Worm (Caenorhabditis elegans) whole organism, L2 larva: ENCODE measurements around the gene srj-37.

Experiments
- C34F6.9 ChIP-seq: fragments of 150-350 bp; optimal IDR thresholded peaks from 2 replicates; lab custom pipeline; 2014; ENCODE audit warnings: missing biosample characterization, missing genetic modification characterization
- F13H6.1 ChIP-seq: sonication (generic microtip); optimal IDR thresholded peaks from 2 replicates; lab custom pipeline; 2016; ENCODE audit warnings: missing genetic modification characterization, missing compliant biosample characterization
- R02D3.7 ChIP-seq: fragments of 150-350 bp; optimal IDR thresholded peaks from 2 replicates; lab custom pipeline; 2014; ENCODE audit warnings: missing biosample characterization, missing genetic modification characterization
- Y55F3AM.14 ChIP-seq: fragments of 200-800 bp; sonication (Bioruptor generic); optimal IDR thresholded peaks from 2 replicates; lab custom pipeline; 2018; ENCODE audit warnings: mild to moderate bottlenecking, missing genetic modification characterization, missing compliant biosample characterization
- ZK546.5 ChIP-seq: sonication (generic microtip); optimal IDR thresholded peaks from 2 replicates; lab custom pipeline; 2017; ENCODE audit warnings: missing biosample characterization, missing genetic modification characterization
- alr-1 ChIP-seq: fragments of 150-350 bp; optimal IDR thresholded peaks from 2 replicates; lab custom pipeline; 2014; ENCODE audit warnings: missing biosample characterization, missing genetic modification characterization
- aly-2 ChIP-seq: fragments of 150-350 bp; optimal IDR thresholded peaks from 2 replicates; lab custom pipeline; 2014; ENCODE audit warnings: missing biosample characterization, missing genetic modification characterization
- ama-1 ChIP-seq: fragments of 150-350 bp; optimal IDR thresholded peaks from 2 replicates; lab custom pipeline; 2018; ENCODE audit warnings: inconsistent platforms
- blmp-1 ChIP-seq: sonication (generic microtip); optimal IDR thresholded peaks from 2 replicates; lab custom pipeline; 2017; ENCODE audit warnings: missing genetic modification characterization, mild to moderate bottlenecking, missing compliant biosample characterization, antibody characterized with exemption, moderate library complexity; ENCODE audit not compliant: insufficient read depth
- ceh-16 ChIP-seq: fragments of 150-350 bp; optimal IDR thresholded peaks from 2 replicates; lab custom pipeline; 2014; ENCODE audit warnings: missing biosample characterization, missing genetic modification characterization
- ceh-82 ChIP-seq: fragments of 150-350 bp; optimal IDR thresholded peaks from 2 replicates; lab custom pipeline; 2014; ENCODE audit warnings: missing biosample characterization, missing genetic modification characterization
- crh-2 ChIP-seq: sonication (generic microtip); optimal IDR thresholded peaks from 2 replicates; lab custom pipeline; 2017; ENCODE audit warnings: missing biosample characterization, missing genetic modification characterization
- dmd-4 ChIP-seq: sonication (generic microtip); optimal IDR thresholded peaks from 2 replicates; lab custom pipeline; 2017; ENCODE audit warnings: missing biosample characterization, missing genetic modification characterization
- egl-27 ChIP-seq: sonication (generic microtip); optimal IDR thresholded peaks from 3 replicates; lab custom pipeline; 2017; ENCODE audit warnings: missing biosample characterization, missing genetic modification reagents, missing genetic modification characterization
- elt-1 ChIP-seq: fragments of 150-350 bp; optimal IDR thresholded peaks from 2 replicates; lab custom pipeline; 2014; ENCODE audit warnings: missing biosample characterization, missing genetic modification characterization
- elt-3 ChIP-seq: sonication (generic microtip); optimal IDR thresholded peaks from 2 replicates; lab custom pipeline; 2017; ENCODE audit warnings: missing biosample characterization, missing genetic modification characterization
- fos-1 ChIP-seq: fragments of 150-350 bp; optimal IDR thresholded peaks from 2 replicates; lab custom pipeline; 2014; ENCODE audit warnings: missing biosample characterization, missing genetic modification characterization
- gmeb-1 ChIP-seq: fragments of 150-350 bp; optimal IDR thresholded peaks from 2 replicates; lab custom pipeline; 2014; ENCODE audit warnings: missing biosample characterization, missing genetic modification characterization
- lin-11 ChIP-seq: fragments of 150-350 bp; sonication (generic microtip); optimal IDR thresholded peaks from 2 replicates; lab custom pipeline; 2014; ENCODE audit warnings: missing biosample characterization, missing genetic modification characterization, inconsistent platforms, mixed read lengths
- lin-13 ChIP-seq: fragments of 150-350 bp; optimal IDR thresholded peaks from 2 replicates; lab custom pipeline; 2014; ENCODE audit warnings: missing biosample characterization, missing genetic modification reagents, missing genetic modification characterization
- lin-39 ChIP-seq: fragments of 150-350 bp; optimal IDR thresholded peaks from 2 replicates; lab custom pipeline; 2014; ENCODE audit warnings: missing biosample characterization, missing genetic modification reagents, missing genetic modification characterization
- lsy-2 ChIP-seq, 2 experiments: fragments of 150-350 bp in 1 of 2; sonication (generic microtip) in 1 of 2; optimal IDR thresholded peaks; 2 replicates each; lab custom pipeline; 2014 to 2017; ENCODE audit warnings: missing biosample characterization in 2 of 2, missing genetic modification characterization in 2 of 2
- mab-5 ChIP-seq: fragments of 150-350 bp; optimal IDR thresholded peaks from 2 replicates; lab custom pipeline; 2014; ENCODE audit warnings: missing biosample characterization, missing genetic modification characterization
- mbf-1 ChIP-seq: sonication (generic microtip); optimal IDR thresholded peaks from 2 replicates; lab custom pipeline; 2017; ENCODE audit warnings: missing biosample characterization, missing genetic modification characterization
- mdl-1 ChIP-seq, 2 experiments: fragments of 150-350 bp in 1 of 2; sonication (generic microtip) in 1 of 2; optimal IDR thresholded peaks; 2 replicates each; lab custom pipeline; 2017; ENCODE audit warnings: missing biosample characterization in 2 of 2, missing genetic modification characterization in 2 of 2
- nhr-10 ChIP-seq: sonication (generic microtip); optimal IDR thresholded peaks from 2 replicates; lab custom pipeline; 2017; ENCODE audit warnings: missing biosample characterization, missing genetic modification characterization
- nhr-11 ChIP-seq: fragments of 150-350 bp; optimal IDR thresholded peaks from 2 replicates; lab custom pipeline; 2014; ENCODE audit warnings: missing biosample characterization, missing genetic modification characterization
- nhr-12 ChIP-seq: fragments of 150-350 bp; optimal IDR thresholded peaks from 2 replicates; lab custom pipeline; 2014; ENCODE audit warnings: missing biosample characterization, missing genetic modification characterization
- nhr-129 ChIP-seq: fragments of 150-350 bp; optimal IDR thresholded peaks from 2 replicates; lab custom pipeline; 2014; ENCODE audit warnings: missing biosample characterization, missing genetic modification characterization
- nhr-21 ChIP-seq: fragments of 150-350 bp; optimal IDR thresholded peaks from 2 replicates; lab custom pipeline; 2014; ENCODE audit warnings: missing biosample characterization, missing genetic modification characterization
- nhr-23 ChIP-seq: fragments of 150-350 bp; optimal IDR thresholded peaks from 2 replicates; lab custom pipeline; 2014; ENCODE audit warnings: missing biosample characterization, missing genetic modification reagents, missing genetic modification characterization
- nhr-237 ChIP-seq: fragments of 150-350 bp; optimal IDR thresholded peaks from 2 replicates; lab custom pipeline; 2014; ENCODE audit warnings: missing biosample characterization, missing genetic modification characterization
- nhr-25 ChIP-seq: fragments of 150-350 bp; sonication (generic microtip); optimal IDR thresholded peaks from 3 replicates; lab custom pipeline; 2014; ENCODE audit warnings: missing biosample characterization, missing genetic modification characterization
- nhr-6 ChIP-seq: fragments of 150-350 bp; optimal IDR thresholded peaks from 2 replicates; lab custom pipeline; 2014; ENCODE audit warnings: missing biosample characterization, missing genetic modification characterization
- nhr-77 ChIP-seq: fragments of 150-350 bp; optimal IDR thresholded peaks from 2 replicates; lab custom pipeline; 2014; ENCODE audit warnings: missing biosample characterization, missing genetic modification characterization
- peb-1 ChIP-seq: fragments of 150-350 bp; optimal IDR thresholded peaks from 2 replicates; lab custom pipeline; 2014; ENCODE audit warnings: missing biosample characterization, missing genetic modification characterization
- sem-4 ChIP-seq: fragments of 150-350 bp; optimal IDR thresholded peaks from 2 replicates; lab custom pipeline; 2014; ENCODE audit warnings: missing biosample characterization, missing genetic modification reagents, missing genetic modification characterization
- skn-1 ChIP-seq: sonication (generic microtip); optimal IDR thresholded peaks from 2 replicates; lab custom pipeline; 2017; ENCODE audit warnings: missing biosample characterization, missing genetic modification characterization
- sma-3 ChIP-seq: sonication (generic microtip); optimal IDR thresholded peaks from 2 replicates; lab custom pipeline; 2016; ENCODE audit warnings: missing genetic modification reagents, missing genetic modification characterization, missing compliant biosample characterization
- sma-9 ChIP-seq, 2 experiments: fragments of 150-350 bp in 1 of 2; sonication (generic microtip) in 1 of 2; optimal IDR thresholded peaks; 2 replicates each; lab custom pipeline; 2014 to 2016; ENCODE audit warnings: missing genetic modification characterization in 2 of 2, mild to moderate bottlenecking in 1 of 2, missing biosample characterization in 1 of 2, missing compliant biosample characterization in 1 of 2, missing genetic modification reagents in 1 of 2, moderate library complexity in 1 of 2
- snpc-4 ChIP-seq: fragments of 150-350 bp; optimal IDR thresholded peaks from 2 replicates; lab custom pipeline; 2014; ENCODE audit warnings: missing biosample characterization, missing genetic modification characterization
- unc-39 ChIP-seq: fragments of 150-350 bp; optimal IDR thresholded peaks from 2 replicates; lab custom pipeline; 2014; ENCODE audit warnings: missing biosample characterization, missing genetic modification characterization
- unc-55 ChIP-seq: fragments of 150-350 bp; sonication (generic microtip); optimal IDR thresholded peaks from 3 replicates; lab custom pipeline; 2014; ENCODE audit warnings: missing biosample characterization, missing genetic modification reagents, missing genetic modification characterization
- unc-62 ChIP-seq: fragments of 150-350 bp; optimal IDR thresholded peaks from 2 replicates; lab custom pipeline; 2014; ENCODE audit warnings: missing biosample characterization, missing genetic modification reagents, missing genetic modification characterization
- zag-1 ChIP-seq: fragments of 150-350 bp; optimal IDR thresholded peaks from 2 replicates; lab custom pipeline; 2014; ENCODE audit warnings: missing biosample characterization, missing genetic modification characterization
- ztf-1 ChIP-seq: fragments of 200-800 bp; sonication (Bioruptor generic); conservative IDR thresholded peaks from 2 replicates; pipeline ENCODE4 v1.3.6; 2022; ENCODE audit warnings: missing genetic modification characterization, missing compliant biosample characterization
- ztf-11 ChIP-seq: sonication (generic microtip); optimal IDR thresholded peaks from 2 replicates; lab custom pipeline; 2017; ENCODE audit warnings: missing biosample characterization, missing genetic modification characterization
- ztf-4 ChIP-seq: fragments of 150-350 bp; optimal IDR thresholded peaks from 2 replicates; lab custom pipeline; 2014; ENCODE audit warnings: missing biosample characterization, missing genetic modification characterization

Gene srj-37

DNA sequence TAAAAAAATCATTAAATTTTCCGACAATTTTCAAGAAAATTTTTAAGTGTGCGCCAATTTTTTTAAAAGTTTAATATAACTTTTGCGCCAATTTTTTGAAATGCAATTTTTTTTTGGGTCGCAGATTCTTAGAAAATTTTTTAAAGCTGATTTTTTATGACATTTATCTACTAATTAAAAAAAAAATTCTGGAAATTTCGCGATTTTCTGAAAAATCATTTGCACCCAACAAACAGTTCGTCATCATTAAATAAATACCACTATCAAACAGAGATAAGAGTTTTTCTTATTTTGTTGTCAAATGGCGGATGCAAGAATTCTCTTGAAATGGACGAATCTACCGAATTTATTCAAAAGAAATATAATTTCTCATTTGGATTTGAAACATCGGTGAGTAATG, 23.2 kb upstream of the srj-37 start, which contains the start of gene F48G7.13:
TSS of gene F48G7.13 (plus strand) at position 301 of the 400 bp plus-strand sequence.
- TF ChIP-seq fos-1 (tag; lab: Kevin White, UChicago) (peak; percentile 49), F13H6.1 (tag; lab: Kevin White, UChicago) (no peak), lin-13 (no peak), nhr-21 (tag; lab: Kevin White, UChicago) (no peak), zag-1 (tag; lab: Kevin White, UChicago) (no peak), sem-4 (tag; lab: Kevin White, UChicago) (no peak)

DNA sequence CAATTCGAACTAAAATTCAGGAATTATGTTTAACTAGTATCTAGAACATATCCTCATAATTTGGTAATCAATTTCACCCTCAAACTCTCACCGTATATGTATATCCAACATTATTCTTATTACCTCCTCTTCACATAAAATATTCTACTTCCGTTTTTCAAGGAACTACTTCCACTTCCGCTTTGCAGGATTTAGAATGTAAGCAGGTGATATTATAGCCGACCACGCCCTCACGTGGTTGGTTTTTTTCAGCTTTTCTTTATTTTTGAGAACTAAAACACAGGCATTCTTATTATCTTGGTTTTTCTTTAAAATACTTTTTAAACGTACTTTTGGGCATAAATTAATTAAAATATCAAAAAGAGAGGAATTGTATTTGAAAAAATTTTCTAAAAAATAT, 20.5 kb upstream of the srj-37 start:
- TF ChIP-seq sma-9 (GFP tag; optimal IDR thresholded peaks at IDR 0.05; lab: Kevin White, UChicago), result peak; percentile 15
- no peak for TF ChIP-seq sma-9 (tag; optimal IDR thresholded peaks at IDR 0.05; lab: Kevin White, UChicago)
- no peak for TF ChIP-seq unc-39 (tag; lab: Kevin White, UChicago)
- TF ChIP-seq C34F6.9 (tag; lab: Kevin White, UChicago), result peak; percentile 5
- peak in 1 of 2 experiments; percentile 29 for TF ChIP-seq lsy-2 (tag; optimal IDR thresholded peaks at IDR 0.05; lab: Kevin White, UChicago)
- TF ChIP-seq nhr-237 (tag; lab: Kevin White, UChicago), result no peak

DNA sequence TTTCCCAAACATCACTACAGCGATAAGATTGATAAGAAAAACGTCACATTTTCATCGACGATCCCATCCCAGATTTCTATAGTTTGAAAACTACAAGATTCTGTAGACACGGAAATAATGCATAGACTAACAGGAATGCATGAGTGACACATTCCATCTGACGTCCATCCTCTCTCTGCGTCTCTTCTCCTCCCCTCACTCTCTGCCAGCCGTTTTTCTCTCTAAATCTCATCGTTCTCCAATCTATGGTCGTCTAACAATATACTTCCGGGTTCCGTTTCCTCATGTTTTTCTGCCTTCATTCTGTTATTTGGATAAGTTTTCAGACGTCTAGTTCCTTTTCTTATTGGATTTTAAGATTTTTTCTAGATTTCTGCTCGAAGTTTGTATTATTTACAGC, 19.4 kb upstream of the srj-37 start, which contains the start of gene F48G7.4:
TSS of gene F48G7.4 (plus strand) at position 400 of the 400 bp plus-strand sequence.
- peak; percentile 51 for TF ChIP-seq sem-4 (tag; lab: Kevin White, UChicago)
- TF ChIP-seq fos-1 (tag; lab: Kevin White, UChicago), result peak; percentile 79
- no peak for TF ChIP-seq dmd-4 (tag; lab: Kevin White, UChicago)
- no peak for TF ChIP-seq elt-3 (tag; lab: Kevin White, UChicago)
- TF ChIP-seq ceh-16 (tag; lab: Kevin White, UChicago), result no peak
- TF ChIP-seq crh-2 (tag; lab: Kevin White, UChicago), result peak; percentile 67
- TF ChIP-seq aly-2, result no peak
- TF ChIP-seq nhr-12 (tag; lab: Kevin White, UChicago), result no peak
- no peak for TF ChIP-seq nhr-11 (tag; lab: Kevin White, UChicago)
- TF ChIP-seq elt-1 (tag; lab: Kevin White, UChicago), result no peak
- no peak for TF ChIP-seq nhr-10 (tag; lab: Kevin White, UChicago)
- TF ChIP-seq R02D3.7 (tag; lab: Kevin White, UChicago), result no peak
- TF ChIP-seq sma-9 (GFP tag; optimal IDR thresholded peaks at IDR 0.05; lab: Kevin White, UChicago), result peak; percentile 91
- TF ChIP-seq sma-9 (tag; optimal IDR thresholded peaks at IDR 0.05; lab: Kevin White, UChicago), result no peak
- peak; percentile 84 for TF ChIP-seq zag-1 (tag; lab: Kevin White, UChicago)
- TF ChIP-seq nhr-6, result peak; percentile 87
- TF ChIP-seq lsy-2 (tag; optimal IDR thresholded peaks at IDR 0.05; lab: Kevin White, UChicago), result peak in 1 of 2 experiments; percentile 83
- TF ChIP-seq peb-1 (tag; lab: Kevin White, UChicago), result no peak
- peak; percentile 44 for TF ChIP-seq lin-13
- TF ChIP-seq nhr-25 (tag; lab: Kevin White, UChicago), result peak; percentile 51
- TF ChIP-seq unc-39 (tag; lab: Kevin White, UChicago), result no peak
- TF ChIP-seq nhr-129 (tag; lab: Kevin White, UChicago), result peak; percentile 67
- peak; percentile 88 for TF ChIP-seq C34F6.9 (tag; lab: Kevin White, UChicago)
- TF ChIP-seq ztf-1, result no peak
- TF ChIP-seq nhr-23 (tag; lab: Kevin White, UChicago), result no peak
- TF ChIP-seq skn-1 (tag; lab: Kevin White, UChicago), result no peak
- TF ChIP-seq sma-3 (GFP tag; lab: Kevin White, UChicago), result peak; percentile 1
- TF ChIP-seq gmeb-1 (tag; lab: Kevin White, UChicago), result peak; percentile 8
- TF ChIP-seq Y55F3AM.14, result peak; percentile 68
- no peak for TF ChIP-seq lin-39 (tag; lab: Kevin White, UChicago)
- TF ChIP-seq ZK546.5 (tag; lab: Kevin White, UChicago), result no peak
- no peak for TF ChIP-seq ztf-11 (tag; lab: Kevin White, UChicago)
- TF ChIP-seq ama-1 (lab: Kevin White, UChicago), result no peak
- no peak for TF ChIP-seq nhr-77
- peak; percentile 58 for TF ChIP-seq unc-62 (GFP tag; lab: Kevin White, UChicago)
- peak; percentile 32 for TF ChIP-seq snpc-4 (tag; lab: Kevin White, UChicago)
- TF ChIP-seq mbf-1 (tag; lab: Kevin White, UChicago), result no peak
- TF ChIP-seq lin-11 (tag; lab: Kevin White, UChicago), result no peak
- TF ChIP-seq alr-1, result no peak
- TF ChIP-seq nhr-237 (tag; lab: Kevin White, UChicago), result no peak
- no peak for TF ChIP-seq ceh-82 (tag; lab: Kevin White, UChicago)
- TF ChIP-seq F13H6.1 (tag; lab: Kevin White, UChicago), result peak; percentile 74
- peak; percentile 92 for TF ChIP-seq unc-55 (GFP tag; lab: Kevin White, UChicago)
- TF ChIP-seq mab-5, result peak; percentile 8
- peak; percentile 25 for TF ChIP-seq ztf-4 (tag; lab: Kevin White, UChicago)
- no peak for TF ChIP-seq blmp-1
- peak; percentile 82 for TF ChIP-seq egl-27 (tag; lab: Kevin White, UChicago)
- peak; percentile 53 for TF ChIP-seq nhr-21 (tag; lab: Kevin White, UChicago)
- TF ChIP-seq mdl-1 (tag; optimal IDR thresholded peaks at IDR 0.05; lab: Kevin White, UChicago), result peak; percentile 32 to 50
- TF ChIP-seq, all 48 proteins: peak for 23
